Fruit fly (Drosophila melanogaster): ENCODE measurements around the gene CG32071.

CG32071 gene

DNA sequence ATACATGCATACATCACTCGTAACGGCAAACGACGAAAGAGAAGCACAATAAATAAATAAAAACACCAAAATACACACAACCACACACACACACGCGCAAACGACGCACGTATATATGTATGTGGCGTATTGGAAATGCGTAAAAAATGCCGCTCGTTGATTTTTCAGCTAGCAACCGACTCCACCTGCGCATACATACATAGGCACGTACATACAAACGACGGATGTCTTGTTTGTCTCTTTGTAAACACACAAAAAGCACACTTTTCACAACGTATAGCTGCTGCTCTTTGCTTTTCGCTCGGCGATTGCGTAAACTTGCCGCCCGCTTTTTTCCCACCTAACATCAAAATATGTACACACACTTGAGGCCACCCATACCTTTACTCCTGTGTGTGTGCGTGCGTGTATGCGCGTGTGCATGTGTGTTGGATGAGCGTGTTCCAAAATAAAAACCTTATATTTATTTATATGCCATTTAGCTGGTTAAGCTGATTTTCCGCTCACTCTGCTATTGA lies 16.3 kb upstream of the CG32071 start (continued):
- TF ChIP-seq CG17385 (GFP tag; optimal IDR thresholded peaks at IDR 0.05): no peak
- TF ChIP-seq H2.0 (GFP tag; IDR thresholded peaks at IDR 0.05): no peak
- TF ChIP-seq CG9797 (GFP tag; optimal IDR thresholded peaks at IDR 0.05): no peak
- TF ChIP-seq CG13123 (GFP tag; optimal IDR thresholded peaks at IDR 0.05): no peak
- no peak for TF ChIP-seq Doc3 (GFP tag; IDR thresholded peaks at IDR 0.05; ENCODE audit: partially characterized antibody)
- TF ChIP-seq CG9215 (GFP tag; IDR thresholded peaks at IDR 0.05): no peak
- TF ChIP-seq CG2875 (GFP tag; optimal IDR thresholded peaks at IDR 0.05): peak; percentile 35
- peak; percentile 96 for TF ChIP-seq abd-A (tag; optimal IDR thresholded peaks at IDR 0.05)
- TF ChIP-seq ci (GFP tag; IDR thresholded peaks at IDR 0.05): no peak; the same call in 2 of the 3 replicates
- TF ChIP-seq CG4854 (GFP tag; optimal IDR thresholded peaks at IDR 0.05): no peak
- TF ChIP-seq ase (GFP tag; IDR thresholded peaks at IDR 0.05): no peak
- TF ChIP-seq HLHmδ (GFP tag; optimal IDR thresholded peaks at IDR 0.05): no peak
- TF ChIP-seq dm (GFP tag; optimal IDR thresholded peaks at IDR 0.05): no peak
- TF ChIP-seq CG12769 (tag; optimal IDR thresholded peaks at IDR 0.05): peak; percentile 83
- TF ChIP-seq kni (GFP tag; optimal IDR thresholded peaks at IDR 0.05): peak; percentile 95
- no peak for TF ChIP-seq Atf3 (GFP tag; optimal IDR thresholded peaks at IDR 0.05)
- TF ChIP-seq CG6175 (GFP tag; IDR thresholded peaks at IDR 0.05): no peak
- no peak for TF ChIP-seq pho (GFP tag; optimal IDR thresholded peaks at IDR 0.05)
- no peak for TF ChIP-seq exex (tag; optimal IDR thresholded peaks at IDR 0.05)
- no peak for TF ChIP-seq hb (GFP tag; IDR thresholded peaks at IDR 0.05; ENCODE audit: partially characterized antibody)
- no peak for TF ChIP-seq cato (GFP tag; optimal IDR thresholded peaks at IDR 0.05; ENCODE audit: borderline replicate concordance)
- TF ChIP-seq jumu (GFP tag; optimal IDR thresholded peaks at IDR 0.05): peak; percentile 14
- TF ChIP-seq tap (tag; optimal IDR thresholded peaks at IDR 0.05): no peak
- no peak for TF ChIP-seq CG9437 (GFP tag; optimal IDR thresholded peaks at IDR 0.05)
- TF ChIP-seq Dek (tag; optimal IDR thresholded peaks at IDR 0.05): no peak
- TF ChIP-seq Oli (tag; optimal IDR thresholded peaks at IDR 0.05): no peak
- peak; percentile 66 for TF ChIP-seq ATbp (GFP tag; optimal IDR thresholded peaks at IDR 0.05)
- no peak; the same call in 1 of the 2 replicates for TF ChIP-seq crol (GFP tag; IDR thresholded peaks at IDR 0.05)
- no peak for TF ChIP-seq so (GFP tag; IDR thresholded peaks at IDR 0.05)
- no peak for TF ChIP-seq bsh (GFP tag; optimal IDR thresholded peaks at IDR 0.05)
- TF ChIP-seq Deaf1 (tag; optimal IDR thresholded peaks at IDR 0.05): peak; percentile 58
- no peak for TF ChIP-seq Hr78 (GFP tag; optimal IDR thresholded peaks at IDR 0.05)
- TF ChIP-seq Spps (tag; optimal IDR thresholded peaks at IDR 0.05): no peak
- no peak; the same call in 2 of the 3 replicates for TF ChIP-seq dysf (GFP tag; IDR thresholded peaks at IDR 0.05)
- TF ChIP-seq CG4617 (GFP tag; optimal IDR thresholded peaks at IDR 0.05; ENCODE audit: borderline replicate concordance): no peak
- TF ChIP-seq Adf1 (GFP tag; IDR thresholded peaks at IDR 0.05): no peak; the same call in 1 of the 2 replicates
- no peak for TF ChIP-seq CG33213 (GFP tag; optimal IDR thresholded peaks at IDR 0.05)
- no peak for TF ChIP-seq zen (tag; optimal IDR thresholded peaks at IDR 0.05)
- TF ChIP-seq HHEX (GFP tag; optimal IDR thresholded peaks at IDR 0.05): peak; percentile 39
- TF ChIP-seq Meics (GFP tag; optimal IDR thresholded peaks at IDR 0.05): peak; percentile 50
- no peak for TF ChIP-seq pum (GFP tag; optimal IDR thresholded peaks at IDR 0.05)
- TF ChIP-seq prd (optimal IDR thresholded peaks at IDR 0.05): no peak
- no peak for TF ChIP-seq prd (GFP tag; IDR thresholded peaks at IDR 0.05)
- TF ChIP-seq D (optimal IDR thresholded peaks at IDR 0.05): peak; percentile 27
- no peak for TF ChIP-seq D (GFP tag; optimal IDR thresholded peaks at IDR 0.05)
- no peak for TF ChIP-seq CG2889 (GFP tag; IDR thresholded peaks at IDR 0.05)
- TF ChIP-seq onecut (GFP tag; IDR thresholded peaks at IDR 0.05): 0 out of 2 replicates have a peak, but pooled peaks have one; percentile 5
- peak; percentile 71 for TF ChIP-seq CG6813 (GFP tag; optimal IDR thresholded peaks at IDR 0.05)
- TF ChIP-seq CG17912 (GFP tag; optimal IDR thresholded peaks at IDR 0.05): peak; percentile 5
- TF ChIP-seq Myb (GFP tag; optimal IDR thresholded peaks at IDR 0.05): no peak
- no peak for TF ChIP-seq Chrac-16 (GFP tag; optimal IDR thresholded peaks at IDR 0.05)

Data from whole organism, embryonic.